Fruit fly (Drosophila melanogaster) whole organism, embryonic: ENCODE measurements around the gene CG10376.

Experiments
- ATbp ChIP-seq: fragments of 200-800 bp; sonication (Bioruptor generic); optimal IDR thresholded peaks from 2 replicates; lab custom pipeline; 2017; ENCODE audit warnings: missing biosample characterization, mild to moderate bottlenecking, missing genetic modification characterization, missing genetic modification reagents
- Aef1 ChIP-seq: fragments of 200-800 bp; sonication (Bioruptor generic); IDR thresholded peaks from 3 replicates; pipeline ENCODE4 v1.3.6; 2022; ENCODE audit warnings: missing biosample characterization, missing genetic modification characterization
- CG10209 ChIP-seq: fragments of 200-800 bp; sonication (Bioruptor generic); optimal IDR thresholded peaks from 3 replicates; lab custom pipeline; 2017; ENCODE audit warnings: missing biosample characterization, mild to moderate bottlenecking, missing genetic modification characterization, missing genetic modification reagents
- CG1024 ChIP-seq: fragments of 200-800 bp; sonication (Bioruptor generic); IDR thresholded peaks from 2 replicates; pipeline ENCODE4 v1.3.6; 2022; ENCODE audit warnings: missing biosample characterization, missing genetic modification characterization
- CG10959 ChIP-seq: fragments of 200-800 bp; sonication (Bioruptor generic); IDR thresholded peaks from 2 replicates; pipeline ENCODE4 v1.3.6; 2022; ENCODE audit warnings: missing biosample characterization, missing genetic modification characterization
- CG11696 ChIP-seq: fragments of 200-800 bp; sonication (Bioruptor generic); IDR thresholded peaks from 2 replicates; pipeline ENCODE4 v1.3.6; 2022; ENCODE audit warnings: missing biosample characterization, missing genetic modification characterization
- CG13296 ChIP-seq: fragments of 200-800 bp; sonication (Bioruptor generic); optimal IDR thresholded peaks from 3 replicates; lab custom pipeline; 2018; ENCODE audit warnings: missing biosample characterization, mild to moderate bottlenecking, missing genetic modification characterization
- CG14965 ChIP-seq: fragments of 200-800 bp; sonication (Bioruptor generic); optimal IDR thresholded peaks from 2 replicates; lab custom pipeline; 2016; ENCODE audit warnings: missing biosample characterization, missing genetic modification characterization, borderline replicate concordance
- CG1602 ChIP-seq: fragments of 200-800 bp; sonication (Bioruptor generic); optimal IDR thresholded peaks from 3 replicates; lab custom pipeline; 2016; ENCODE audit warnings: missing biosample characterization, missing genetic modification characterization
- CG18011 ChIP-seq: fragments of 200-800 bp; sonication (Bioruptor generic); optimal IDR thresholded peaks from 2 replicates; lab custom pipeline; 2017; ENCODE audit warnings: missing biosample characterization, missing genetic modification characterization, mild to moderate bottlenecking, moderate library complexity, missing genotype
- CG18599 ChIP-seq: fragments of 200-800 bp; sonication (Bioruptor generic); optimal IDR thresholded peaks from 3 replicates; lab custom pipeline; 2017; ENCODE audit warnings: missing biosample characterization, missing genetic modification characterization, mild to moderate bottlenecking, moderate library complexity, missing genetic modification reagents
- CG2120 ChIP-seq: fragments of 200-800 bp; sonication (Bioruptor generic); optimal IDR thresholded peaks from 3 replicates; lab custom pipeline; 2016; ENCODE audit warnings: missing biosample characterization, missing genetic modification characterization
- CG2712 ChIP-seq: fragments of 200-800 bp; optimal IDR thresholded peaks from 3 replicates; lab custom pipeline; 2019; ENCODE audit warnings: missing biosample characterization, mild to moderate bottlenecking, missing genetic modification characterization, moderate library complexity
- CG3065 ChIP-seq: fragments of 200-800 bp; sonication (Bioruptor generic); optimal IDR thresholded peaks from 2 replicates; lab custom pipeline; 2016; ENCODE audit warnings: missing biosample characterization, missing genetic modification characterization
- CG31388 ChIP-seq: fragments of 200-800 bp; sonication (Bioruptor generic); optimal IDR thresholded peaks from 2 replicates; lab custom pipeline; 2016; ENCODE audit warnings: missing biosample characterization, missing genetic modification characterization
- CG32767 ChIP-seq: fragments of 200-800 bp; sonication (Bioruptor generic); IDR thresholded peaks from 2 replicates; pipeline ENCODE4 v1.3.6; 2022; ENCODE audit warnings: missing biosample characterization, missing genetic modification characterization
- CG4282 ChIP-seq: fragments of 200-800 bp; sonication (Bioruptor generic); optimal IDR thresholded peaks from 2 replicates; lab custom pipeline; 2016; ENCODE audit warnings: missing biosample characterization, missing genetic modification characterization
- CG4404 ChIP-seq: fragments of 200-800 bp; sonication (Bioruptor generic); IDR thresholded peaks from 2 replicates; pipeline ENCODE4 v1.3.6; 2022; ENCODE audit warnings: missing biosample characterization, missing genetic modification characterization
- CG4707 ChIP-seq: fragments of 200-800 bp; sonication (Bioruptor generic); optimal IDR thresholded peaks from 2 replicates; lab custom pipeline; 2018; ENCODE audit warnings: missing biosample characterization, mild to moderate bottlenecking, missing genetic modification characterization, moderate library complexity
- CG5245 ChIP-seq: fragments of 200-800 bp; sonication (Bioruptor generic); optimal IDR thresholded peaks from 3 replicates; lab custom pipeline; 2016; ENCODE audit warnings: missing biosample characterization, missing genetic modification characterization
- CG6854 ChIP-seq: fragments of 200-800 bp; sonication (Bioruptor generic); optimal IDR thresholded peaks from 3 replicates; lab custom pipeline; 2017; ENCODE audit warnings: missing biosample characterization, mild to moderate bottlenecking, missing genetic modification characterization
- CG7271 ChIP-seq: fragments of 200-800 bp; sonication (Bioruptor generic); optimal IDR thresholded peaks from 2 replicates; lab custom pipeline; 2018; ENCODE audit warnings: missing biosample characterization, mild to moderate bottlenecking, missing genetic modification characterization, moderate library complexity
- CG7357 ChIP-seq: fragments of 200-800 bp; sonication (Bioruptor generic); IDR thresholded peaks from 3 replicates; pipeline ENCODE4 v1.3.6; 2022; ENCODE audit warnings: missing biosample characterization, missing genetic modification characterization
- CG9609 ChIP-seq: fragments of 200-800 bp; sonication (Bioruptor generic); optimal IDR thresholded peaks from 3 replicates; lab custom pipeline; 2016; ENCODE audit warnings: missing biosample characterization, missing genetic modification characterization
- CG9727 ChIP-seq: fragments of 200-800 bp; sonication (Bioruptor generic); optimal IDR thresholded peaks from 3 replicates; lab custom pipeline; 2017; ENCODE audit warnings: missing biosample characterization, mild to moderate bottlenecking, missing genetic modification characterization
- Chrac-16 ChIP-seq: fragments of 200-800 bp; sonication (Bioruptor generic); optimal IDR thresholded peaks from 3 replicates; lab custom pipeline; 2016; ENCODE audit warnings: missing biosample characterization, missing genetic modification characterization
- D19A ChIP-seq: fragments of 200-800 bp; optimal IDR thresholded peaks from 3 replicates; lab custom pipeline; 2019; ENCODE audit warnings: missing biosample characterization, mild to moderate bottlenecking, missing genetic modification characterization, moderate library complexity
- Dbx ChIP-seq: fragments of 200-800 bp; sonication (Bioruptor generic); IDR thresholded peaks from 3 replicates; pipeline ENCODE4 v1.3.6; 2022; ENCODE audit warnings: missing biosample characterization, missing genetic modification characterization
- Dip3 ChIP-seq: fragments of 200-800 bp; sonication (Bioruptor generic); optimal IDR thresholded peaks from 3 replicates; lab custom pipeline; 2016; ENCODE audit warnings: missing biosample characterization, missing genetic modification characterization
- Dll ChIP-seq: fragments of 200-800 bp; sonication (Bioruptor generic); IDR thresholded peaks from 4 replicates; pipeline ENCODE4 v1.3.6; 2022; ENCODE audit warnings: missing biosample characterization, missing genetic modification characterization; ENCODE audit not compliant: partially characterized antibody
- Hand ChIP-seq: fragments of 200-800 bp; sonication (Bioruptor generic); optimal IDR thresholded peaks from 2 replicates; lab custom pipeline; 2017; ENCODE audit warnings: mild to moderate bottlenecking, missing biosample characterization, missing genetic modification reagents, missing genetic modification characterization
- Hmr ChIP-seq: fragments of 200-800 bp; sonication (Bioruptor generic); optimal IDR thresholded peaks from 3 replicates; lab custom pipeline; 2017; ENCODE audit warnings: mild to moderate bottlenecking, missing biosample characterization, missing genetic modification reagents, missing genetic modification characterization
- NC2α ChIP-seq: fragments of 200-800 bp; sonication (Bioruptor generic); optimal IDR thresholded peaks from 2 replicates; lab custom pipeline; 2016; ENCODE audit warnings: missing biosample characterization, missing genetic modification characterization
- Ssrp ChIP-seq: fragments of 200-800 bp; sonication (Bioruptor generic); optimal IDR thresholded peaks from 2 replicates; lab custom pipeline; 2018; ENCODE audit warnings: missing biosample characterization, mild to moderate bottlenecking, missing genetic modification characterization, moderate library complexity
- Xrp1 ChIP-seq: fragments of 200-800 bp; sonication (Bioruptor generic); IDR thresholded peaks from 2 replicates; pipeline ENCODE4 v1.3.6; 2022; ENCODE audit warnings: missing biosample characterization, missing genetic modification characterization
- bsh ChIP-seq, 2 experiments: fragments of 200-800 bp; sonication (Bioruptor generic); optimal IDR thresholded peaks; 2 replicates each; lab custom pipeline; 2017 to 2018; ENCODE audit warnings: mild to moderate bottlenecking in 2 of 2, missing biosample characterization in 2 of 2, missing genetic modification characterization in 2 of 2, moderate library complexity in 1 of 2
- caup ChIP-seq: fragments of 200-800 bp; sonication (Bioruptor generic); optimal IDR thresholded peaks from 3 replicates; lab custom pipeline; 2017; ENCODE audit warnings: missing biosample characterization, mild to moderate bottlenecking, missing genetic modification characterization, moderate library complexity; ENCODE audit not compliant: severe bottlenecking
- crc ChIP-seq: fragments of 200-800 bp; sonication (Bioruptor generic); optimal IDR thresholded peaks from 2 replicates; lab custom pipeline; 2016; ENCODE audit warnings: missing biosample characterization, missing genetic modification characterization
- croc ChIP-seq: fragments of 200-800 bp; sonication (Bioruptor generic); conservative IDR thresholded peaks from 3 replicates; pipeline ENCODE4 v1.3.6; 2022; ENCODE audit warnings: missing biosample characterization, missing genetic modification characterization
- crol ChIP-seq: fragments of 200-800 bp; sonication (Bioruptor generic); IDR thresholded peaks from 2 replicates; pipeline ENCODE4 v1.3.6; 2022; ENCODE audit warnings: missing biosample characterization, missing genetic modification characterization
- disco-r ChIP-seq: fragments of 200-800 bp; sonication (Bioruptor generic); optimal IDR thresholded peaks from 2 replicates; lab custom pipeline; 2016; ENCODE audit warnings: missing biosample characterization, missing genetic modification characterization
- dmrt99B ChIP-seq: fragments of 200-800 bp; sonication (Bioruptor generic); optimal IDR thresholded peaks from 2 replicates; lab custom pipeline; 2018; ENCODE audit warnings: missing biosample characterization, mild to moderate bottlenecking, missing genetic modification characterization, moderate library complexity
- dysf ChIP-seq: fragments of 200-800 bp; sonication (Bioruptor generic); IDR thresholded peaks from 3 replicates; pipeline ENCODE4 v1.3.6; 2022; ENCODE audit warnings: missing biosample characterization, missing genetic modification characterization
- fd64A ChIP-seq: fragments of 200-800 bp; sonication (Bioruptor generic); optimal IDR thresholded peaks from 3 replicates; lab custom pipeline; 2018; ENCODE audit warnings: missing biosample characterization, mild to moderate bottlenecking, missing genetic modification characterization
- ken ChIP-seq: fragments of 200-800 bp; sonication (Bioruptor generic); IDR thresholded peaks from 3 replicates; pipeline ENCODE4 v1.3.6; 2022; ENCODE audit warnings: missing biosample characterization, missing genetic modification characterization
- pita ChIP-seq: fragments of 200-800 bp; sonication (Bioruptor generic); optimal IDR thresholded peaks from 2 replicates; lab custom pipeline; 2017; ENCODE audit warnings: missing biosample characterization, mild to moderate bottlenecking, missing genetic modification characterization
- ranshi ChIP-seq: fragments of 200-800 bp; sonication (Bioruptor generic); IDR thresholded peaks from 2 replicates; pipeline ENCODE4 v1.3.6; 2022; ENCODE audit warnings: missing biosample characterization, missing genetic modification characterization
- repo ChIP-seq: fragments of 200-800 bp; sonication (Bioruptor generic); optimal IDR thresholded peaks from 2 replicates; lab custom pipeline; 2016; ENCODE audit warnings: missing biosample characterization, missing genetic modification characterization
- wor ChIP-seq: fragments of 200-800 bp; sonication (Bioruptor generic); IDR thresholded peaks from 2 replicates; pipeline ENCODE4 v1.3.6; 2022; ENCODE audit warnings: missing biosample characterization, missing genetic modification characterization
- zen ChIP-seq: fragments of 200-800 bp; sonication (Bioruptor generic); optimal IDR thresholded peaks from 3 replicates; lab custom pipeline; 2018; ENCODE audit warnings: missing biosample characterization, mild to moderate bottlenecking, missing genetic modification characterization, moderate library complexity
- zfh2 ChIP-seq: fragments of 200-800 bp; sonication (Bioruptor generic); optimal IDR thresholded peaks from 2 replicates; lab custom pipeline; 2016; ENCODE audit warnings: missing biosample characterization, missing genetic modification characterization

CG10376 gene

DNA sequence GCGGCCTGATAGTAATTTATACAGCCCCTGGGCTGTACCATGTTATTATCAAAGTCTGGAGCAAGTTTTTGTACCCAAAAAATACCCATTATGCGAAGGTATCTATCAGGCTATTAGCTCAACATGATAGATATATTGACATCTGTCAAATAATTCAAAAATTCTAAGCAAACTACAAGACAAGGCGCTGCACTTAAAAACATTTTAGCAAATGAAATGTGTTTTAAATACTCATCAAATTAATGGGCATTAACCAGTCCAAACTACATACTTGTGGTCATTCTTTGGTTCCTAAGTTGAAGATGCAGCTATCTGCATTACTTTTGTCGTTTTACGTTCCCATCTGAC is 49.6 kb downstream of the CG10376 start (continued):
- TF ChIP-seq zfh2 (GFP tag; lab: Kevin White, UChicago) = peak; percentile 13
- TF ChIP-seq CG5245 = peak; percentile 86
- TF ChIP-seq zen (tag; lab: Kevin White, UChicago) = peak; percentile 85
- no peak for TF ChIP-seq Hand (GFP tag; lab: Kevin White, UChicago)
- TF ChIP-seq CG31388 = peak; percentile 47
- TF ChIP-seq bsh (GFP tag; optimal IDR thresholded peaks at IDR 0.05; lab: Kevin White, UChicago) = peak in 1 of 2 experiments; percentile 76
- TF ChIP-seq CG10209 = peak; percentile 12
- peak; percentile 73 for TF ChIP-seq dmrt99B (tag; lab: Kevin White, UChicago)
- TF ChIP-seq CG3065 (GFP tag; lab: Kevin White, UChicago) = peak; percentile 21
- TF ChIP-seq CG4404 (GFP tag; lab: Robert Waterston, UW) = peak; percentile 72
- TF ChIP-seq pita (GFP tag; lab: Kevin White, UChicago) = no peak
- TF ChIP-seq crol (GFP tag; lab: Robert Waterston, UW) = 0 out of 2 replicates have a peak, but pooled peaks have one; percentile 12
- TF ChIP-seq CG9727 (GFP tag; lab: Kevin White, UChicago) = peak; percentile 79
- TF ChIP-seq ken (GFP tag; lab: Robert Waterston, UW) = peak; percentile 64; the same call in 2 of the 3 replicates
- TF ChIP-seq CG1602 (GFP tag; lab: Kevin White, UChicago) = peak; percentile 53
- no peak for TF ChIP-seq Aef1 (GFP tag; lab: Robert Waterston, UW)
- TF ChIP-seq Xrp1 = peak; percentile 92
- TF ChIP-seq CG7271 = peak; percentile 51
- peak; percentile 14 for TF ChIP-seq CG2120 (GFP tag; lab: Kevin White, UChicago)
- peak; percentile 58 for TF ChIP-seq fd64A
- no peak for TF ChIP-seq Hmr (GFP tag; lab: Kevin White, UChicago)
- peak; percentile 78 for TF ChIP-seq Ssrp (tag; lab: Kevin White, UChicago)
- peak; percentile 79 for TF ChIP-seq croc
- peak; percentile 62 for TF ChIP-seq CG4707 (GFP tag; lab: Kevin White, UChicago)
- no peak for TF ChIP-seq CG4282 (GFP tag; lab: Kevin White, UChicago)
- peak; percentile 68 for TF ChIP-seq CG10959 (GFP tag; lab: Robert Waterston, UW)
- peak; percentile 36; the same call in 1 of the 3 replicates for TF ChIP-seq CG7357 (GFP tag; lab: Robert Waterston, UW)
- no peak for TF ChIP-seq CG18011 (GFP tag; lab: Kevin White, UChicago)
- TF ChIP-seq Chrac-16 = peak; percentile 15
- no peak for TF ChIP-seq CG13296 (GFP tag; lab: Kevin White, UChicago)
- peak; percentile 56; the same call in 1 of the 2 replicates for TF ChIP-seq ranshi (GFP tag; lab: Robert Waterston, UW)
- TF ChIP-seq CG11696 (GFP tag; lab: Robert Waterston, UW) = peak; percentile 60; the same call in 1 of the 2 replicates
- peak; percentile 69; the same call in 1 of the 3 replicates for TF ChIP-seq dysf (GFP tag; lab: Robert Waterston, UW)
- TF ChIP-seq repo (GFP tag; lab: Kevin White, UChicago) = peak; percentile 17
- 0 out of 2 replicates have a peak, but pooled peaks have one; percentile 48 for TF ChIP-seq CG32767 (GFP tag; lab: Robert Waterston, UW)
- no peak for TF ChIP-seq Dll (GFP tag; lab: Robert Waterston, UW)
- TF ChIP-seq NC2α (GFP tag; lab: Kevin White, UChicago) = peak; percentile 29
- TF ChIP-seq CG18599 (GFP tag; lab: Kevin White, UChicago) = peak; percentile 66
- TF ChIP-seq Dip3 (GFP tag; lab: Kevin White, UChicago) = no peak
- peak; percentile 30 for TF ChIP-seq crc (GFP tag; lab: Kevin White, UChicago)
- peak; percentile 93 for TF ChIP-seq CG2712 (tag; lab: Kevin White, UChicago)
- peak; percentile 1 for TF ChIP-seq CG14965 (GFP tag; lab: Kevin White, UChicago)
- TF ChIP-seq CG9609 = no peak
- TF ChIP-seq CG6854 (GFP tag; lab: Kevin White, UChicago) = no peak
- peak; percentile 84 for TF ChIP-seq D19A (tag; lab: Kevin White, UChicago)
- peak; percentile 52; the same call in 1 of the 2 replicates for TF ChIP-seq CG1024 (GFP tag; lab: Robert Waterston, UW)
- peak; percentile 21 for TF ChIP-seq ATbp (GFP tag; lab: Kevin White, UChicago)
- TF ChIP-seq disco-r = no peak
- TF ChIP-seq wor (GFP tag; lab: Robert Waterston, UW) = peak; percentile 60
- TF ChIP-seq Dbx (GFP tag; lab: Robert Waterston, UW) = no peak
- TF ChIP-seq caup = peak; percentile 24
